Fruit fly (Drosophila melanogaster) whole organism, adult: ENCODE measurements around the gene TbCMF46.

Experiments
- CG11617 ChIP-seq: fragments of 200-800 bp; sonication (Bioruptor generic); optimal IDR thresholded peaks from 2 replicates; lab custom pipeline; 2017; ENCODE audit warnings: mild to moderate bottlenecking, missing biosample characterization, missing genetic modification reagents, missing genetic modification characterization
- CG12768 ChIP-seq: fragments of 200-800 bp; sonication (Bioruptor generic); optimal IDR thresholded peaks from 2 replicates; lab custom pipeline; 2017; ENCODE audit warnings: missing biosample characterization, missing genetic modification characterization, mild to moderate bottlenecking, moderate library complexity, missing genetic modification reagents
- CG14711 ChIP-seq: fragments of 200-800 bp; sonication (Bioruptor generic); optimal IDR thresholded peaks from 2 replicates; lab custom pipeline; 2018; ENCODE audit warnings: missing biosample characterization, mild to moderate bottlenecking, missing genetic modification characterization, moderate library complexity
- CG1620 ChIP-seq: fragments of 200-800 bp; sonication (Bioruptor generic); optimal IDR thresholded peaks from 2 replicates; lab custom pipeline; 2016; ENCODE audit warnings: missing biosample characterization, missing genetic modification characterization
- CG33017 ChIP-seq: fragments of 200-800 bp; sonication (Bioruptor generic); optimal IDR thresholded peaks from 2 replicates; lab custom pipeline; 2018; ENCODE audit warnings: missing biosample characterization, mild to moderate bottlenecking, missing genetic modification characterization, moderate library complexity
- CG5204 ChIP-seq: fragments of 200-800 bp; sonication (Bioruptor generic); optimal IDR thresholded peaks from 2 replicates; lab custom pipeline; 2016; ENCODE audit warnings: missing biosample characterization, missing genetic modification characterization
- CG7045 ChIP-seq: fragments of 200-800 bp; sonication (Bioruptor generic); optimal IDR thresholded peaks from 2 replicates; lab custom pipeline; 2017; ENCODE audit warnings: missing biosample characterization, mild to moderate bottlenecking, missing genetic modification characterization
- CG7101 ChIP-seq: fragments of 200-800 bp; sonication (Bioruptor generic); optimal IDR thresholded peaks from 2 replicates; lab custom pipeline; 2018; ENCODE audit warnings: missing biosample characterization, mild to moderate bottlenecking, missing genetic modification characterization, moderate library complexity
- Clk ChIP-seq: fragments of 200-800 bp; sonication (Bioruptor generic); optimal IDR thresholded peaks from 2 replicates; lab custom pipeline; 2017; ENCODE audit warnings: missing biosample characterization, missing genetic modification characterization
- Crg-1 ChIP-seq: fragments of 200-800 bp; sonication (Bioruptor generic); optimal IDR thresholded peaks from 2 replicates; lab custom pipeline; 2016; ENCODE audit warnings: missing biosample characterization, missing genetic modification characterization
- Hr96 ChIP-seq: fragments of 200-800 bp; sonication (Bioruptor generic); optimal IDR thresholded peaks from 2 replicates; lab custom pipeline; 2016; ENCODE audit warnings: missing biosample characterization, missing genetic modification characterization
- Mnt ChIP-seq: fragments of 200-800 bp; sonication (Bioruptor generic); optimal IDR thresholded peaks from 2 replicates; lab custom pipeline; 2016; ENCODE audit warnings: missing biosample characterization, mild to moderate bottlenecking, missing genetic modification characterization
- bab1 ChIP-seq: fragments of 200-800 bp; sonication (Bioruptor generic); optimal IDR thresholded peaks from 3 replicates; lab custom pipeline; 2019; ENCODE audit warnings: missing biosample characterization, mild to moderate bottlenecking, missing genetic modification characterization, moderate library complexity
- cic ChIP-seq: fragments of 200-800 bp; sonication (Bioruptor generic); optimal IDR thresholded peaks from 2 replicates; lab custom pipeline; 2017; ENCODE audit warnings: missing biosample characterization, mild to moderate bottlenecking, missing genetic modification characterization, moderate library complexity
- cnc ChIP-seq, 2 experiments: fragments of >200 bp; optimal IDR thresholded peaks; 2 replicates each; lab custom pipeline; 2017
- kay ChIP-seq: fragments of 200-800 bp; sonication (Bioruptor generic); peaks from one replicate; lab custom pipeline; 2016; ENCODE audit warnings: missing biosample characterization, missing genetic modification characterization, borderline replicate concordance
- ovo ChIP-seq: fragments of 200-800 bp; sonication (Bioruptor generic); optimal IDR thresholded peaks from 2 replicates; lab custom pipeline; 2016; ENCODE audit warnings: missing biosample characterization, missing genetic modification characterization
- pad ChIP-seq: fragments of 200-800 bp; sonication (Bioruptor generic); optimal IDR thresholded peaks from 3 replicates; lab custom pipeline; 2017; ENCODE audit warnings: missing biosample characterization, missing genetic modification characterization, mild to moderate bottlenecking, moderate library complexity, missing genetic modification reagents
- tj ChIP-seq: fragments of 200-800 bp; sonication (Bioruptor generic); optimal IDR thresholded peaks from 3 replicates; lab custom pipeline; 2017; ENCODE audit warnings: missing biosample characterization, mild to moderate bottlenecking, missing genetic modification characterization, moderate library complexity
- toe ChIP-seq: fragments of 200-800 bp; sonication (Bioruptor generic); optimal IDR thresholded peaks from 2 replicates; lab custom pipeline; 2016; ENCODE audit warnings: missing biosample characterization, missing genetic modification characterization

The TbCMF46 gene

DNA sequence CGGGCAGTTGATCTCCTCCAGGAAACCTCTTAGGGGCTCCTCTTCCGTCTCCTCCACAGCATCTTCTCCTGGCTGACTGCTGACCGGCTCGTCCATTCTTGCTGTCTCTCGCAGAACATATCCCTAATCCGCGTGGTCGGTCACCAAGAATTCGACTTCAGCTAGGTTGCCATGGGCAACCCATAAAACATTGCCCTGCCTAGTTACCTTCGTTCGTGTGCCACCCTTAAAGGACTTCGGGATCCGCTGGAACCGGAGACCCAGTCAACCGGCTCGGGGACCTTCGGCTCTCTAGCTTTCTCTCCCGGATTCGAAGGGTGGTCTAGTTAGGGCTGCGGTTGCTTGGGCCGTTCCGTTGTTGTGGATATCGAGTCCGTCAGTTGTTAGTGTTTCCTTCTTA lies at the start of gene TbCMF46, which contains the start of gene CG42366:
Gene TbCMF46, minus strand, starts transcription at position 101 of the 400 bp plus-strand sequence.
Gene CG42366, plus strand, starts transcription at position 397 of the 400 bp plus-strand sequence.
- no peak for TF ChIP-seq CG33017
- no peak for TF ChIP-seq CG1620 (GFP tag; lab: Kevin White, UChicago)
- no peak for TF ChIP-seq bab1 (GFP tag; lab: Kevin White, UChicago)
- TF ChIP-seq cic (GFP tag; lab: Kevin White, UChicago) = no peak
- TF ChIP-seq CG14711 (tag; lab: Kevin White, UChicago) = no peak
- no peak for TF ChIP-seq pad (GFP tag; lab: Kevin White, UChicago)
- TF ChIP-seq Hr96 (GFP tag; lab: Kevin White, UChicago) = no peak
- no peak for TF ChIP-seq kay (GFP tag; lab: Kevin White, UChicago)
- no peak for TF ChIP-seq Mnt
- no peak for TF ChIP-seq CG7045
- no peak for TF ChIP-seq ovo
- no peak for TF ChIP-seq Crg-1 (GFP tag; lab: Kevin White, UChicago)
- no peak for TF ChIP-seq tj
- TF ChIP-seq CG5204 = no peak
- TF ChIP-seq CG12768 = no peak
- no peak for TF ChIP-seq cnc (optimal IDR thresholded peaks at IDR 0.05; lab: Kevin White, UChicago)

DNA sequence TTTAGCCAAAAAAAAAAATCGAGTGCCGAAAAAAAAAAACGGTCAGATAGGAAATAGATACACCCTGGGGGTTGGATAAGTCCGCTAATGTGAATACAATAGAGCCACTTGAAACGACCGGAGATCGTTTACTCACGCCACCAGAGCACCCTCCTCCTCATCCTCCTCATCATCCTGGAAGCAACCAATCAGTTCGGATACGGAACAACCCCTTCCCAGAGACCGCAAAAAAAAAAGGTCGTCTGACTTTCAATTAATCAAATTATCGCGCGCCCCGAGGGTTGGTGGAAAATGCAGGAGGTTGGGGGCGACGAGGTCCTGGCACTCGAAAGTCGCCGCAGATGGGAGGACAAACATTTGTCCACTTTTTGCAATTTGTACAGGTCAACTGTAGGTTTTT lies 48.0 kb upstream of the TbCMF46 start:
- no peak for TF ChIP-seq pad (GFP tag; lab: Kevin White, UChicago)
- no peak for TF ChIP-seq CG12768
- no peak for TF ChIP-seq toe
- no peak for TF ChIP-seq Clk (GFP tag; lab: Kevin White, UChicago)
- TF ChIP-seq ovo = no peak
- TF ChIP-seq CG33017 = no peak
- no peak for TF ChIP-seq cic (GFP tag; lab: Kevin White, UChicago)
- TF ChIP-seq cnc (optimal IDR thresholded peaks at IDR 0.05; lab: Kevin White, UChicago) = no peak
- TF ChIP-seq Hr96 (GFP tag; lab: Kevin White, UChicago) = no peak
- TF ChIP-seq Mnt = no peak
- TF ChIP-seq bab1 (GFP tag; lab: Kevin White, UChicago) = no peak
- TF ChIP-seq Crg-1 (GFP tag; lab: Kevin White, UChicago) = no peak
- TF ChIP-seq kay (GFP tag; lab: Kevin White, UChicago) = no peak
- no peak for TF ChIP-seq CG7101 (tag; lab: Kevin White, UChicago)

DNA sequence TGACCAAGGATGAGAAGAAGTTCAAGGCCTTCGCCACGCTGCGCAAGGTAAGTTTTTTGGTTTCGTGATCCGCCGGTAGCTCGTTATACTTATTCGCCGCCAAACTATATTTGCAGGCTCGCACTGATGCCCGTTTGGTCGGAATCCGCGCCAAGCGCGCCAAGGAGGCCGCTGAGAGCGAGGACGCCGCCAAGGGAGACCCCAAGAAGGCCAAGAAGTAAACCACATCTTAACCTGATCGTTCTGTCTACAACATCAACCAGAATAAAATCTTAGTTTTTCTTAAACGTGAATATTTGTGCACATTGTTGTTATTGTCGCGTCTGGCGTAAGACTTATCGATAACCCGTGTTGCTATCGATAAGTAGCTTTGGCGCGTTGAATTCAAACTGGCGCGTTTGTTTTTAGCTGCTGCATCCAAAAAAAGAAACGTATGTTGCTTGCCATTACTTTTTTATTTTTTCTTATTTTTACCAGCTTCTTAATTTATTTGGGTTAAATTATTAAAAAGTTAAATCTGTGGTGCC lies 43.6 kb upstream of the TbCMF46 start:
- TF ChIP-seq CG33017 = no peak

DNA sequence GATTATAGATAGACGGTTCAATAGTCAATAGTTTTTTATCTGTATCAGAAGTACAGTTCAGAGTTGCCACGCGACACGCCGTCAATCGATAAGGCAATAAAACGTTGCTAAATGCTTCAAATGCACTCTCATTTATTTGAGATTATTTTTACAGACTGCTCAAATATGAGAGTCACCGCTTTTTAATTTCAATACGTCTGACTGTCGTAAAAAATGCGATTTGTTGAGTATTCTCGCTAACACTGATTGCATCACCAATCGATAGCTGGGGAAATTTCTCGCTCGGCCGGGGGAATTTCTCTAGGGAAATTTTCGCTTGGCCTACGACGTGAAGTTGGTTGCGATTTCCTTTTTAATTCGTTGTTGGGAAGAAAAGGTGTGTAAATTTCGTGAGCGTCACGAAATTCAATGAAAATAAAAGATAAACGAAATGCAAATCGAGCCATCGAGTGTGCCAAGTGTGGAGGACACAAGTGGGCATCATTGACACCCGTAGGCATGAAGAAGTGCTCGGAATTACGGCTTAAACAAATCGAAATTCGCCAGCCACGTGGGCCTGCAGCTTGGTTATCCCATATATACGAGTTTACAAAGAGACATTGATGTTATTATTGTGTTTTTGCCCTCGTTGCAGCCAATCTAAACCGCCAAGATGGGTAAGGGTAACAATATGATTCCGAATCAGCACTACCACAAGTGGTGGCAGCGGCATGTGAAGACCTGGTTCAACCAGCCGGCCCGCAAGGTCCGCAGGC lies 42.5 kb upstream of the TbCMF46 start, which contains the start of the genes Dref and RpL13:
Gene Dref, minus strand, starts transcription at position 247 of the 755 bp plus-strand sequence.
Gene RpL13, plus strand, starts transcription at position 331 of the 755 bp plus-strand sequence.
- peak; percentile 96 for TF ChIP-seq Hr96 (GFP tag; lab: Kevin White, UChicago)
- TF ChIP-seq toe = peak; percentile 92
- TF ChIP-seq Mnt = peak; percentile 96
- TF ChIP-seq CG7101 (tag; lab: Kevin White, UChicago) = peak; percentile 95
- peak; percentile 99 for TF ChIP-seq CG14711 (tag; lab: Kevin White, UChicago)
- TF ChIP-seq CG12768 = peak; percentile 94
- no peak for TF ChIP-seq kay (GFP tag; lab: Kevin White, UChicago)
- TF ChIP-seq Crg-1 (GFP tag; lab: Kevin White, UChicago) = peak; percentile 89
- no peak for TF ChIP-seq cnc (optimal IDR thresholded peaks at IDR 0.05; lab: Kevin White, UChicago)
- peak; percentile 92 for TF ChIP-seq ovo
- TF ChIP-seq CG7045 = peak; percentile 93
- TF ChIP-seq tj = peak; percentile 79
- peak; percentile 76 for TF ChIP-seq Clk (GFP tag; lab: Kevin White, UChicago)
- TF ChIP-seq CG1620 (GFP tag; lab: Kevin White, UChicago) = peak; percentile 84
- TF ChIP-seq cic (GFP tag; lab: Kevin White, UChicago) = peak; percentile 80
- peak; percentile 82 for TF ChIP-seq pad (GFP tag; lab: Kevin White, UChicago)
- no peak for TF ChIP-seq CG5204
- peak; percentile 94 for TF ChIP-seq bab1 (GFP tag; lab: Kevin White, UChicago)
- peak; percentile 97 for TF ChIP-seq CG11617 (GFP tag; lab: Kevin White, UChicago)
- peak; percentile 91 for TF ChIP-seq CG33017

- TF ChIP-seq kay (GFP tag; lab: Kevin White, UChicago) (no peak), CG12768 (no peak), tj (no peak), CG7101 (tag; lab: Kevin White, UChicago) (peak; percentile 47), Mnt (peak; percentile 15), cic (GFP tag; lab: Kevin White, UChicago) (no peak), CG5204 (no peak), CG11617 (GFP tag; lab: Kevin White, UChicago) (peak; percentile 22), CG14711 (tag; lab: Kevin White, UChicago) (peak; percentile 16), Crg-1 (GFP tag; lab: Kevin White, UChicago) (no peak), pad (GFP tag; lab: Kevin White, UChicago) (no peak), bab1 (GFP tag; lab: Kevin White, UChicago) (peak; percentile 71), toe (no peak), CG1620 (GFP tag; lab: Kevin White, UChicago) (no peak), Hr96 (GFP tag; lab: Kevin White, UChicago) (no peak), CG7045 (no peak), cnc (optimal IDR thresholded peaks at IDR 0.05; lab: Kevin White, UChicago) (no peak)
These were observed 39.0 kb upstream of the TbCMF46 start, which contains the start of gene CG5850 for dm6 chr2L:9963603-9964042. Gene CG5850, minus strand, starts transcription at chr2L:9963949.

dm6 chr2L:9960758-9961157 lies 36.1 kb upstream of the TbCMF46 start:
- TF ChIP-seq cnc (optimal IDR thresholded peaks at IDR 0.05; lab: Kevin White, UChicago) (no peak), CG7101 (tag; lab: Kevin White, UChicago) (no peak), Clk (GFP tag; lab: Kevin White, UChicago) (no peak)
